Fruit fly (Drosophila melanogaster) S2 (cell line): ENCODE results near the gene CG13000.

Source experiments
- CG8478 ChIP-seq: fragments of >200 bp; optimal IDR thresholded peaks from 2 replicates; lab custom pipeline; 2018
- CTCF ChIP-seq, 2 experiments: fragments of >200 bp; optimal IDR thresholded peaks; 2 replicates each; lab custom pipeline; 2018

DNA sequence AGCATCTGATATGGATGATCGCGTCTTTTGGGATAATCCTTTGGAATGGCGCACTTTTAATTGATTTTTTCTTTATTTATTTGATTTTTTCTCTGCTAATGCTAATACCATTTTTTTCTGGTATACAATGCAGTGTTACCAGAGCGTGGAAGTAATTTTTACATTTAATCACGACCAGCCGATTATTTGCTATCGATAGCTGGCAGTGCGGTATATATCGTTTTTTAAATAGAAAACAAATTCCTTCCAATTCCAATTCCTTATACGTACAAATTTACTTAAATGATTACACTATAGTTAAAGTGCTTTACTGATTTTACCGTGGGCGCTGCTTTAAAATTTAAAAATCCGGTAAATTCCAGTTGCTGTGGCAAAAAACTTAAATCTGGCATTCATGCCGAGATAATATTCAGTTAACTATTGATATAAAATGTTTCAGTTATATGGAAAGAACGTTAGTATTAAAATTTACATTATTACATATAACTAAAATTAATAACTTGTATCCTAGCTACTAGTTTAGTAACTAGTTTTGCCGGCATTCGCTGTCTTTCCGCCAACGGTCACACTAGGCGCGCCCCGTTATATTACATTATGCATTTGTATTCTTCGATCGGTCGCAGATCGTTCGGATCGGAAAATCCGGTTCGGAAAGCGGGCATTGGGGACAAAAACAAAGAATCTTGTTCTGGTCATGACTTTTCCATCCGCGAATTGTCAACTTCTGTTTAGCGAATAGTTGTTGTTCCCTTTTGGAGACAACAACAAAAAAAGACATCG lies 5.3 kb downstream of the CG13000 start, which contains the start of the genes CG13001 and RhoGAP15B:
- no peak for TF ChIP-seq CTCF (optimal IDR thresholded peaks at IDR 0.05; lab: Kevin White, UChicago)
- TF ChIP-seq CG8478 (lab: Kevin White, UChicago) = no peak
